Fruit fly (Drosophila melanogaster): Measurements from ENCODE around the gene CG6321.

The CG6321 gene

dm6 chr3L:11064689-11065088, 3.7 kb upstream of the CG6321 start, which contains the start of the genes CG32075, CG45101 and SuUR (continued):
- peak; percentile 5 for TF ChIP-seq mirr (GFP tag; optimal IDR thresholded peaks at IDR 0.05)
- TF ChIP-seq Xbp1 (GFP tag; optimal IDR thresholded peaks at IDR 0.05): peak; percentile 93
- TF ChIP-seq CG3726 (GFP tag; IDR thresholded peaks at IDR 0.05): peak; percentile 80; the same call in 2 of the 3 replicates
- TF ChIP-seq CG13287 (GFP tag; IDR thresholded peaks at IDR 0.05; ENCODE audit: partially characterized antibody): peak; percentile 49
- peak in 1 of 2 experiments; percentile 35 for TF ChIP-seq Eip74EF (GFP tag; optimal IDR thresholded peaks at IDR 0.05)
- peak in 1 of 3 experiments; percentile 76 for TF ChIP-seq Stat92E (GFP tag; optimal IDR thresholded peaks at IDR 0.05)
- peak; percentile 91 for TF ChIP-seq Sox102F (GFP tag; optimal IDR thresholded peaks at IDR 0.05)
- TF ChIP-seq chm (GFP tag; IDR thresholded peaks at IDR 0.05): peak; percentile 90
- peak; percentile 81 for TF ChIP-seq CG14667 (GFP tag; IDR thresholded peaks at IDR 0.05)
- peak; percentile 74 for TF ChIP-seq gsb-n (tag; optimal IDR thresholded peaks at IDR 0.05)
- peak; percentile 81 for TF ChIP-seq lab (GFP tag; optimal IDR thresholded peaks at IDR 0.05)
- TF ChIP-seq CG17568 (GFP tag; optimal IDR thresholded peaks at IDR 0.05): no peak
- TF ChIP-seq CG2202 (tag; optimal IDR thresholded peaks at IDR 0.05): peak; percentile 59
- TF ChIP-seq maf-S (GFP tag; optimal IDR thresholded peaks at IDR 0.05): peak; percentile 75
- TF ChIP-seq Xrp1 (GFP tag; IDR thresholded peaks at IDR 0.05): peak; percentile 83
- TF ChIP-seq CG13624 (GFP tag; optimal IDR thresholded peaks at IDR 0.05): peak; percentile 93
- TF ChIP-seq CG3065 (GFP tag; optimal IDR thresholded peaks at IDR 0.05): peak; percentile 83
- no peak for TF ChIP-seq Blimp-1 (GFP tag; optimal IDR thresholded peaks at IDR 0.05)
- TF ChIP-seq kah (GFP tag; optimal IDR thresholded peaks at IDR 0.05): peak; percentile 32
- TF ChIP-seq lbe (GFP tag; optimal IDR thresholded peaks at IDR 0.05): peak; percentile 73
- peak; percentile 90 for TF ChIP-seq E2f1 (GFP tag; IDR thresholded peaks at IDR 0.05)
- peak; percentile 74 for TF ChIP-seq CG4328 (GFP tag; optimal IDR thresholded peaks at IDR 0.05)
- no peak for TF ChIP-seq zf30C (GFP tag; optimal IDR thresholded peaks at IDR 0.05)
- peak; percentile 90 for TF ChIP-seq nmo (GFP tag; optimal IDR thresholded peaks at IDR 0.05)
- TF ChIP-seq Poxn (GFP tag; IDR thresholded peaks at IDR 0.05): peak; percentile 34; the same call in 1 of the 2 replicates
- peak; percentile 82 for TF ChIP-seq Drgx (GFP tag; IDR thresholded peaks at IDR 0.05)
- TF ChIP-seq ems (GFP tag; optimal IDR thresholded peaks at IDR 0.05): peak; percentile 91
- TF ChIP-seq klu (GFP tag; IDR thresholded peaks at IDR 0.05): peak; percentile 80
- TF ChIP-seq stwl (tag; optimal IDR thresholded peaks at IDR 0.05): peak; percentile 61
- TF ChIP-seq CG18764 (GFP tag; optimal IDR thresholded peaks at IDR 0.05): peak; percentile 83
- peak; percentile 69 for TF ChIP-seq CG1792 (GFP tag; optimal IDR thresholded peaks at IDR 0.05)
- TF ChIP-seq CG12942 (GFP tag; optimal IDR thresholded peaks at IDR 0.05): peak; percentile 94
- peak; percentile 92 for TF ChIP-seq mam (GFP tag; optimal IDR thresholded peaks at IDR 0.05)
- peak; percentile 79 for TF ChIP-seq CG8290 (GFP tag; optimal IDR thresholded peaks at IDR 0.05)
- peak; percentile 6 to 43 for TF ChIP-seq CG8290 (tag; optimal IDR thresholded peaks at IDR 0.05)
- peak; percentile 84 for TF ChIP-seq CG8944 (GFP tag; optimal IDR thresholded peaks at IDR 0.05)
- peak; percentile 68 for TF ChIP-seq her (GFP tag; optimal IDR thresholded peaks at IDR 0.05)
- TF ChIP-seq HHEX (GFP tag; optimal IDR thresholded peaks at IDR 0.05): peak; percentile 82
- TF ChIP-seq CG11504 (tag; optimal IDR thresholded peaks at IDR 0.05): peak; percentile 85
- no peak for TF ChIP-seq CG15479 (GFP tag; optimal IDR thresholded peaks at IDR 0.05)
- peak; percentile 92 for TF ChIP-seq chn (GFP tag; optimal IDR thresholded peaks at IDR 0.05)
- peak; percentile 59; the same call in 1 of the 2 replicates for TF ChIP-seq CG17612 (GFP tag; IDR thresholded peaks at IDR 0.05)
- TF ChIP-seq CG14050 (GFP tag; IDR thresholded peaks at IDR 0.05): peak; percentile 72; the same call in 2 of the 3 replicates
- peak; percentile 85 for TF ChIP-seq cato (GFP tag; optimal IDR thresholded peaks at IDR 0.05; ENCODE audit: borderline replicate concordance)
- TF ChIP-seq caup (GFP tag; optimal IDR thresholded peaks at IDR 0.05; ENCODE audit: severe bottlenecking): peak; percentile 86
- TF ChIP-seq CG9215 (GFP tag; IDR thresholded peaks at IDR 0.05): peak; percentile 82
- no peak for TF ChIP-seq chinmo (GFP tag; IDR thresholded peaks at IDR 0.05; ENCODE audit: partially characterized antibody)
- TF ChIP-seq seq (GFP tag; IDR thresholded peaks at IDR 0.05): peak; percentile 79
- TF ChIP-seq CG17802 (tag; optimal IDR thresholded peaks at IDR 0.05): peak; percentile 66

Data from whole organism, embryonic.